Worm (Caenorhabditis elegans): ENCODE results near the gene sqv-4.
A peak's percentile ranks its signal among the peaks of the same experiment; 100 is the strongest.

Gene sqv-4

ce11 chrV:10681117-10681959 is 20.1 kb upstream of the sqv-4 start (continued):
- TF ChIP-seq unc-3 (GFP tag; conservative IDR thresholded peaks at IDR 0.05) (no peak), unc-3 (tag; optimal IDR thresholded peaks at IDR 0.05) (no peak), C38D4.7 (GFP tag; optimal IDR thresholded peaks at IDR 0.05) (no peak), ceh-6 (GFP tag; optimal IDR thresholded peaks at IDR 0.05) (no peak), pag-3 (tag; optimal IDR thresholded peaks at IDR 0.05; ENCODE audit: borderline replicate concordance) (no peak), hlh-30 (tag; optimal IDR thresholded peaks at IDR 0.05; ENCODE audit: insufficient read depth) (no peak), sox-4 (tag; optimal IDR thresholded peaks at IDR 0.05) (no peak), pha-2 (tag; optimal IDR thresholded peaks at IDR 0.05) (no peak), ztf-16 (tag; optimal IDR thresholded peaks at IDR 0.05) (no peak), dve-1 (tag; optimal IDR thresholded peaks at IDR 0.05) (no peak), ref-2 (tag; optimal IDR thresholded peaks at IDR 0.05) (peak; percentile 32), Y22D7AL.16 (tag; optimal IDR thresholded peaks at IDR 0.05) (no peak), ceh-22 (tag; optimal IDR thresholded peaks at IDR 0.05) (no peak), hlh-15 (tag; optimal IDR thresholded peaks at IDR 0.05) (no peak), syd-9 (tag; optimal IDR thresholded peaks at IDR 0.05) (no peak), zip-5 (tag; optimal IDR thresholded peaks at IDR 0.05) (no peak), ceh-9 (tag; optimal IDR thresholded peaks at IDR 0.05) (no peak), elt-4 (tag; optimal IDR thresholded peaks at IDR 0.05) (no peak)

ce11 chrV:10679990-10680602 is 18.8 kb upstream of the sqv-4 start:
- TF ChIP-seq che-1 (tag; optimal IDR thresholded peaks at IDR 0.05) (no peak), unc-42 (tag; optimal IDR thresholded peaks at IDR 0.05) (peak; percentile 80), C38D4.7 (GFP tag; optimal IDR thresholded peaks at IDR 0.05) (no peak)

- no peak for TF ChIP-seq unc-42 (tag; optimal IDR thresholded peaks at IDR 0.05)
Observed at ce11 chrV:10679080-10679479, 17.8 kb upstream of the sqv-4 start.

ce11 chrV:10677459-10677858 is 16.2 kb upstream of the sqv-4 start:
- TF ChIP-seq ceh-22 (tag; optimal IDR thresholded peaks at IDR 0.05) (no peak), fkh-6 (tag; optimal IDR thresholded peaks at IDR 0.05) (no peak), hlh-15 (tag; optimal IDR thresholded peaks at IDR 0.05) (no peak), fax-1 (tag; optimal IDR thresholded peaks at IDR 0.05) (no peak), hlh-8 (tag; optimal IDR thresholded peaks at IDR 0.05) (no peak), nhr-11 (tag; optimal IDR thresholded peaks at IDR 0.05) (no peak), pqm-1 (tag; optimal IDR thresholded peaks at IDR 0.05) (no peak), pax-1 (tag; optimal IDR thresholded peaks at IDR 0.05) (no peak), pat-9 (tag; optimal IDR thresholded peaks at IDR 0.05) (no peak), tbx-2 (tag; optimal IDR thresholded peaks at IDR 0.05) (no peak), sox-2 (GFP tag; IDR thresholded peaks at IDR 0.05) (no peak), ceh-18 (tag; optimal IDR thresholded peaks at IDR 0.05) (peak; percentile 7), sdc-2 (tag; optimal IDR thresholded peaks at IDR 0.05) (no peak), dmd-4 (tag; optimal IDR thresholded peaks at IDR 0.05; ENCODE audit: borderline replicate concordance) (no peak), ahr-1 (tag; optimal IDR thresholded peaks at IDR 0.05) (no peak), ceh-31 (tag; optimal IDR thresholded peaks at IDR 0.05) (peak; percentile 39), ceh-24 (tag; optimal IDR thresholded peaks at IDR 0.05) (no peak), ceh-2 (tag; optimal IDR thresholded peaks at IDR 0.05) (no peak), odd-2 (tag; optimal IDR thresholded peaks at IDR 0.05) (no peak), K09A11.1 (tag; optimal IDR thresholded peaks at IDR 0.05; ENCODE audit: insufficient read depth) (no peak), nfya-1 (tag; optimal IDR thresholded peaks at IDR 0.05) (peak; percentile 28), K02D7.2 (tag; optimal IDR thresholded peaks at IDR 0.05) (no peak), unc-55 (GFP tag; optimal IDR thresholded peaks at IDR 0.05) (no peak), ceh-30 (tag; optimal IDR thresholded peaks at IDR 0.05) (no peak), unc-42 (tag; optimal IDR thresholded peaks at IDR 0.05) (peak; percentile 20), unc-86 (tag; optimal IDR thresholded peaks at IDR 0.05) (no peak), ttx-3 (tag; optimal IDR thresholded peaks at IDR 0.05) (no peak), hlh-13 (GFP tag; optimal IDR thresholded peaks at IDR 0.05) (no peak), unc-3 (GFP tag; conservative IDR thresholded peaks at IDR 0.05) (no peak), unc-3 (tag; optimal IDR thresholded peaks at IDR 0.05) (no peak)
